Fruit fly (Drosophila melanogaster) whole organism, embryonic: ENCODE data around the gene Ir87a.

ENCODE experiments used
- Abd-B ChIP-seq: fragments of 200-800 bp; sonication (Bioruptor generic); optimal IDR thresholded peaks from 2 replicates; lab custom pipeline; 2018; ENCODE audit warnings: missing biosample characterization, mild to moderate bottlenecking, missing genetic modification characterization, moderate library complexity
- Blimp-1 ChIP-seq: fragments of 200-800 bp; sonication (Bioruptor generic); optimal IDR thresholded peaks from 3 replicates; lab custom pipeline; 2018; ENCODE audit warnings: missing biosample characterization, missing genetic modification characterization, mild to moderate bottlenecking, moderate library complexity, missing genetic modification reagents
- CG1024 ChIP-seq: fragments of 200-800 bp; sonication (Bioruptor generic); IDR thresholded peaks from 2 replicates; pipeline ENCODE4 v1.3.6; 2022; ENCODE audit warnings: missing biosample characterization, missing genetic modification characterization
- CG11456 ChIP-seq: fragments of 200-800 bp; sonication (Bioruptor generic); IDR thresholded peaks from 3 replicates; pipeline ENCODE4 v1.3.6; 2022; ENCODE audit warnings: missing biosample characterization, missing genetic modification characterization
- CG11560 ChIP-seq: fragments of 200-800 bp; sonication (Bioruptor generic); IDR thresholded peaks from 3 replicates; pipeline ENCODE4 v1.3.6; 2022; ENCODE audit warnings: missing biosample characterization, missing genetic modification characterization
- CG11696 ChIP-seq: fragments of 200-800 bp; sonication (Bioruptor generic); IDR thresholded peaks from 2 replicates; pipeline ENCODE4 v1.3.6; 2022; ENCODE audit warnings: missing biosample characterization, missing genetic modification characterization
- CG13123 ChIP-seq: fragments of 200-800 bp; sonication (Bioruptor generic); optimal IDR thresholded peaks from 2 replicates; lab custom pipeline; 2016; ENCODE audit warnings: missing biosample characterization, missing genetic modification characterization
- CG17612 ChIP-seq: fragments of 200-800 bp; sonication (Bioruptor generic); IDR thresholded peaks from 2 replicates; pipeline ENCODE4 v1.3.6; 2022; ENCODE audit warnings: missing biosample characterization, missing genetic modification characterization
- CG18262 ChIP-seq: fragments of 200-800 bp; optimal IDR thresholded peaks from 3 replicates; lab custom pipeline; 2019; ENCODE audit warnings: missing biosample characterization, mild to moderate bottlenecking, missing genetic modification characterization, moderate library complexity
- CG2678 ChIP-seq: fragments of 200-800 bp; sonication (Bioruptor generic); optimal IDR thresholded peaks from 3 replicates; lab custom pipeline; 2019; ENCODE audit warnings: missing biosample characterization, mild to moderate bottlenecking, missing genetic modification characterization, moderate library complexity
- CG31441 ChIP-seq: fragments of 200-800 bp; sonication (Bioruptor generic); IDR thresholded peaks from 2 replicates; pipeline ENCODE4 v1.3.6; 2022; ENCODE audit warnings: missing biosample characterization, missing genetic modification characterization
- CG42726 ChIP-seq: fragments of 200-800 bp; sonication (Bioruptor generic); IDR thresholded peaks from 2 replicates; pipeline ENCODE4 v1.3.6; 2022; ENCODE audit warnings: missing biosample characterization, missing genetic modification characterization; ENCODE audit not compliant: partially characterized antibody
- CG43689 ChIP-seq: fragments of 200-800 bp; sonication (Bioruptor generic); IDR thresholded peaks from 2 replicates; pipeline ENCODE4 v1.3.6; 2022; ENCODE audit warnings: missing biosample characterization, missing genetic modification characterization
- CG4404 ChIP-seq: fragments of 200-800 bp; sonication (Bioruptor generic); IDR thresholded peaks from 2 replicates; pipeline ENCODE4 v1.3.6; 2022; ENCODE audit warnings: missing biosample characterization, missing genetic modification characterization
- CG7745 ChIP-seq: fragments of 200-800 bp; sonication (Bioruptor generic); optimal IDR thresholded peaks from 2 replicates; lab custom pipeline; 2018; ENCODE audit warnings: missing biosample characterization, mild to moderate bottlenecking, missing genetic modification characterization, moderate library complexity
- CG8089 ChIP-seq: fragments of 200-800 bp; sonication (Bioruptor generic); optimal IDR thresholded peaks from 3 replicates; lab custom pipeline; 2016; ENCODE audit warnings: missing biosample characterization, missing genetic modification characterization
- CG8388 ChIP-seq: fragments of 200-800 bp; sonication (Bioruptor generic); optimal IDR thresholded peaks from 2 replicates; lab custom pipeline; 2019; ENCODE audit warnings: missing biosample characterization, mild to moderate bottlenecking, missing genetic modification characterization, moderate library complexity
- CkIIα-i1 ChIP-seq: fragments of 200-800 bp; sonication (Bioruptor generic); IDR thresholded peaks from 2 replicates; pipeline ENCODE4 v1.3.6; 2022; ENCODE audit warnings: missing biosample characterization, missing genetic modification characterization
- Dad ChIP-seq: fragments of 200-800 bp; sonication (Bioruptor generic); optimal IDR thresholded peaks from 3 replicates; lab custom pipeline; 2016; ENCODE audit warnings: missing biosample characterization, missing genetic modification characterization
- Ets65A ChIP-seq: fragments of 200-800 bp; sonication (Bioruptor generic); peaks from one replicate; lab custom pipeline; 2016; ENCODE audit warnings: missing biosample characterization, missing genetic modification characterization
- HLH4C ChIP-seq: fragments of 200-800 bp; sonication (Bioruptor generic); IDR thresholded peaks from 3 replicates; pipeline ENCODE4 v1.3.6; 2022; ENCODE audit warnings: missing biosample characterization, missing genetic modification characterization; ENCODE audit not compliant: partially characterized antibody
- Hey ChIP-seq: fragments of 200-800 bp; sonication (Bioruptor generic); optimal IDR thresholded peaks from 3 replicates; lab custom pipeline; 2018; ENCODE audit warnings: missing biosample characterization, mild to moderate bottlenecking, missing genetic modification characterization
- Lim3 ChIP-seq: fragments of 200-800 bp; sonication (Bioruptor generic); IDR thresholded peaks from 2 replicates; pipeline ENCODE4 v1.3.6; 2022; ENCODE audit warnings: missing biosample characterization, missing genetic modification characterization
- MBD-R2 ChIP-seq: fragments of 200-800 bp; sonication (Bioruptor generic); IDR thresholded peaks from 2 replicates; pipeline ENCODE4 v1.3.6; 2022; ENCODE audit warnings: missing biosample characterization, missing genetic modification characterization
- MTF-1 ChIP-seq: fragments of 200-800 bp; sonication (Bioruptor generic); optimal IDR thresholded peaks from 2 replicates; lab custom pipeline; 2018; ENCODE audit warnings: missing biosample characterization, mild to moderate bottlenecking, missing genetic modification characterization, borderline replicate concordance
- Oaz ChIP-seq: fragments of 200-800 bp; sonication (Bioruptor generic); IDR thresholded peaks from 2 replicates; pipeline ENCODE4 v1.3.6; 2022; ENCODE audit warnings: missing biosample characterization, missing genetic modification characterization
- PHDP ChIP-seq: fragments of 200-800 bp; sonication (Bioruptor generic); optimal IDR thresholded peaks from 3 replicates; lab custom pipeline; 2018; ENCODE audit warnings: missing biosample characterization, mild to moderate bottlenecking, missing genetic modification characterization, moderate library complexity
- Sox100B ChIP-seq: fragments of 200-800 bp; sonication (Bioruptor generic); optimal IDR thresholded peaks from 3 replicates; lab custom pipeline; 2018; ENCODE audit warnings: missing biosample characterization, mild to moderate bottlenecking, missing genetic modification characterization
- TFAM ChIP-seq: fragments of 200-800 bp; sonication (Bioruptor generic); optimal IDR thresholded peaks from 2 replicates; lab custom pipeline; 2017; ENCODE audit warnings: missing biosample characterization, missing genetic modification characterization, inconsistent platforms
- al ChIP-seq: fragments of 200-800 bp; sonication (Bioruptor generic); IDR thresholded peaks from 2 replicates; pipeline ENCODE4 v1.3.6; 2022; ENCODE audit warnings: missing biosample characterization, missing genetic modification characterization
- ap ChIP-seq: fragments of 200-800 bp; sonication (Bioruptor generic); IDR thresholded peaks from 2 replicates; pipeline ENCODE4 v1.3.6; 2022; ENCODE audit warnings: missing biosample characterization, missing genetic modification characterization
- ato ChIP-seq: fragments of 200-800 bp; sonication (Bioruptor generic); IDR thresholded peaks from 2 replicates; pipeline ENCODE4 v1.3.6; 2022; ENCODE audit warnings: missing biosample characterization, missing genetic modification characterization; ENCODE audit not compliant: partially characterized antibody
- bab2 ChIP-seq: fragments of 200-800 bp; sonication (Bioruptor generic); optimal IDR thresholded peaks from 2 replicates; lab custom pipeline; 2016; ENCODE audit warnings: missing biosample characterization, missing genetic modification characterization
- cad ChIP-seq: fragments of >200 bp; optimal IDR thresholded peaks from 2 replicates; lab custom pipeline; 2017; ENCODE audit warnings: missing biosample characterization, missing genetic modification characterization
- chinmo ChIP-seq: fragments of 200-800 bp; sonication (Bioruptor generic); IDR thresholded peaks from 4 replicates; pipeline ENCODE4 v1.3.6; 2022; ENCODE audit warnings: missing biosample characterization, missing genetic modification characterization; ENCODE audit not compliant: partially characterized antibody
- chn ChIP-seq: fragments of 200-800 bp; sonication (Bioruptor generic); optimal IDR thresholded peaks from 2 replicates; lab custom pipeline; 2016; ENCODE audit warnings: missing biosample characterization, missing genetic modification characterization
- dati ChIP-seq: fragments of 200-800 bp; sonication (Bioruptor generic); IDR thresholded peaks from 2 replicates; pipeline ENCODE4 v1.3.6; 2022; ENCODE audit warnings: missing biosample characterization, missing genetic modification characterization
- dimm ChIP-seq: fragments of 200-800 bp; sonication (Bioruptor generic); IDR thresholded peaks from 2 replicates; pipeline ENCODE4 v1.3.6; 2022; ENCODE audit warnings: missing biosample characterization, missing genetic modification characterization
- hbn ChIP-seq: fragments of 200-800 bp; sonication (Bioruptor generic); IDR thresholded peaks from 2 replicates; pipeline ENCODE4 v1.3.6; 2022; ENCODE audit warnings: missing biosample characterization, missing genetic modification characterization; ENCODE audit not compliant: partially characterized antibody
- ind ChIP-seq: fragments of 200-800 bp; sonication (Bioruptor generic); optimal IDR thresholded peaks from 3 replicates; lab custom pipeline; 2016; ENCODE audit warnings: missing biosample characterization, missing genetic modification characterization
- inv ChIP-seq: fragments of 200-800 bp; sonication (Bioruptor generic); IDR thresholded peaks from 2 replicates; pipeline ENCODE4 v1.3.6; 2022; ENCODE audit warnings: missing biosample characterization, missing genetic modification characterization; ENCODE audit not compliant: partially characterized antibody
- kni ChIP-seq: fragments of 200-800 bp; sonication (Bioruptor generic); optimal IDR thresholded peaks from 3 replicates; lab custom pipeline; 2017; ENCODE audit warnings: mild to moderate bottlenecking, missing biosample characterization, missing genetic modification reagents, missing genetic modification characterization
- lbe ChIP-seq: fragments of 200-800 bp; sonication (Bioruptor generic); optimal IDR thresholded peaks from 2 replicates; lab custom pipeline; 2016; ENCODE audit warnings: missing biosample characterization, mild to moderate bottlenecking, missing genetic modification characterization
- mirr ChIP-seq: fragments of 200-800 bp; sonication (Bioruptor generic); optimal IDR thresholded peaks from 3 replicates; lab custom pipeline; 2018; ENCODE audit warnings: missing biosample characterization, mild to moderate bottlenecking, missing genetic modification characterization
- pita ChIP-seq: fragments of 200-800 bp; sonication (Bioruptor generic); optimal IDR thresholded peaks from 2 replicates; lab custom pipeline; 2017; ENCODE audit warnings: missing biosample characterization, mild to moderate bottlenecking, missing genetic modification characterization
- repo ChIP-seq: fragments of 200-800 bp; sonication (Bioruptor generic); optimal IDR thresholded peaks from 2 replicates; lab custom pipeline; 2016; ENCODE audit warnings: missing biosample characterization, missing genetic modification characterization
- row ChIP-seq: fragments of 200-800 bp; sonication (Bioruptor generic); IDR thresholded peaks from 3 replicates; pipeline ENCODE4 v1.3.6; 2022; ENCODE audit warnings: missing biosample characterization, missing genetic modification characterization
- wek ChIP-seq: fragments of 200-800 bp; sonication (Bioruptor generic); optimal IDR thresholded peaks from 3 replicates; lab custom pipeline; 2018; ENCODE audit warnings: missing biosample characterization, mild to moderate bottlenecking, missing genetic modification characterization, moderate library complexity
- yki ChIP-seq: fragments of >200 bp; optimal IDR thresholded peaks from 3 replicates; lab custom pipeline; 2018

Ir87a gene

dm6 chr3R:13400902-13401721, 19.0 kb upstream of the Ir87a start (continued):
- peak; percentile 62; the same call in 1 of the 2 replicates for TF ChIP-seq CG11696 (GFP tag; lab: Robert Waterston, UW)
- TF ChIP-seq CG43689 (GFP tag; lab: Robert Waterston, UW), result peak; percentile 39; the same call in 1 of the 2 replicates
- peak; percentile 90 for TF ChIP-seq CG31441 (GFP tag; lab: Robert Waterston, UW)
- TF ChIP-seq ind (GFP tag; lab: Kevin White, UChicago), result peak; percentile 86
- peak; percentile 71; the same call in 1 of the 3 replicates for TF ChIP-seq CG11456 (GFP tag; lab: Robert Waterston, UW)
- TF ChIP-seq row (GFP tag; lab: Robert Waterston, UW), result peak; percentile 88
- TF ChIP-seq Sox100B (GFP tag; lab: Kevin White, UChicago), result peak; percentile 85
- TF ChIP-seq chinmo (GFP tag; lab: Robert Waterston, UW), result no peak
- TF ChIP-seq bab2, result peak; percentile 87
- TF ChIP-seq ap (GFP tag; lab: Robert Waterston, UW), result peak; percentile 68
- peak; percentile 83 for TF ChIP-seq al (GFP tag; lab: Robert Waterston, UW)
- TF ChIP-seq Hey (tag; lab: Kevin White, UChicago), result peak; percentile 19
- TF ChIP-seq dimm (GFP tag; lab: Robert Waterston, UW), result peak; percentile 11; the same call in 1 of the 2 replicates
- TF ChIP-seq Oaz (GFP tag; lab: Robert Waterston, UW), result peak; percentile 60; the same call in 1 of the 2 replicates
- TF ChIP-seq CG11560 (tag; lab: Robert Waterston, UW), result peak; percentile 62; the same call in 2 of the 3 replicates
- TF ChIP-seq hbn (GFP tag; lab: Robert Waterston, UW), result no peak
- peak; percentile 48 for TF ChIP-seq MBD-R2 (GFP tag; lab: Robert Waterston, UW)
- peak; percentile 64 for TF ChIP-seq MTF-1 (GFP tag; lab: Kevin White, UChicago)
- TF ChIP-seq CG2678, result peak; percentile 94
- TF ChIP-seq Lim3, result 0 out of 2 replicates have a peak, but pooled peaks have one; percentile 24
- TF ChIP-seq dati (GFP tag; lab: Robert Waterston, UW), result 0 out of 2 replicates have a peak, but pooled peaks have one; percentile 23
- peak; percentile 96 for TF ChIP-seq Ets65A
- peak; percentile 95 for TF ChIP-seq CG18262 (tag; lab: Kevin White, UChicago)
- TF ChIP-seq chn (GFP tag; lab: Kevin White, UChicago), result peak; percentile 91
- TF ChIP-seq mirr (GFP tag; lab: Kevin White, UChicago), result peak; percentile 23
- peak; percentile 80 for TF ChIP-seq CG4404 (GFP tag; lab: Robert Waterston, UW)
- TF ChIP-seq ato, result no peak
- TF ChIP-seq wek (GFP tag; lab: Kevin White, UChicago), result peak; percentile 61
- peak; percentile 69 for TF ChIP-seq lbe (GFP tag; lab: Kevin White, UChicago)
- peak; percentile 69 for TF ChIP-seq repo (GFP tag; lab: Kevin White, UChicago)
- TF ChIP-seq CG1024 (GFP tag; lab: Robert Waterston, UW), result peak; percentile 64; the same call in 1 of the 2 replicates
- peak; percentile 91 for TF ChIP-seq CG8388 (GFP tag; lab: Kevin White, UChicago)
- peak; percentile 92 for TF ChIP-seq Abd-B (GFP tag; lab: Kevin White, UChicago)
- 0 out of 2 replicates have a peak, but pooled peaks have one; percentile 21 for TF ChIP-seq CkIIα-i1 (GFP tag; lab: Robert Waterston, UW)
- TF ChIP-seq CG7745 (tag; lab: Kevin White, UChicago), result no peak
- TF ChIP-seq yki, result no peak
- TF ChIP-seq pita, result no peak
- TF ChIP-seq CG17612 (GFP tag; lab: Robert Waterston, UW), result peak; percentile 54
- TF ChIP-seq Blimp-1 (GFP tag; lab: Kevin White, UChicago), result peak; percentile 92
- TF ChIP-seq cad (GFP tag; lab: Kevin White, UChicago), result no peak
- peak; percentile 91 for TF ChIP-seq PHDP (tag; lab: Kevin White, UChicago)
- TF ChIP-seq CG8089 (GFP tag; lab: Kevin White, UChicago), result peak; percentile 84
- peak; percentile 65 for TF ChIP-seq CG13123 (GFP tag; lab: Kevin White, UChicago)
- TF ChIP-seq inv (GFP tag; lab: Robert Waterston, UW), result no peak
- peak; percentile 53 for TF ChIP-seq TFAM (GFP tag; lab: Kevin White, UChicago)
- TF ChIP-seq CG42726 (GFP tag; lab: Robert Waterston, UW), result no peak
- no peak for TF ChIP-seq HLH4C (GFP tag; lab: Robert Waterston, UW)
- TF ChIP-seq Dad (GFP tag; lab: Kevin White, UChicago), result peak; percentile 84
- TF ChIP-seq kni (GFP tag; lab: Kevin White, UChicago), result peak; percentile 69
